Fruit fly (Drosophila melanogaster) whole organism, wandering third instar larva: Measurements from ENCODE around the gene CG31220.

Source experiments
- Abd-B ChIP-seq: fragments of >200 bp; optimal IDR thresholded peaks from 2 replicates; lab custom pipeline; 2017; ENCODE audit warnings: missing biosample characterization, missing genetic modification characterization
- CG32264 ChIP-seq: fragments of 200-800 bp; sonication (Bioruptor generic); optimal IDR thresholded peaks from 2 replicates; lab custom pipeline; 2016; ENCODE audit warnings: missing biosample characterization, missing genetic modification characterization
- CrebA ChIP-seq: fragments of 200-800 bp; sonication (Bioruptor generic); optimal IDR thresholded peaks from 2 replicates; lab custom pipeline; 2016; ENCODE audit warnings: missing biosample characterization, mild to moderate bottlenecking, missing genetic modification characterization, borderline replicate concordance
- Dfd ChIP-seq: fragments of >200 bp; optimal IDR thresholded peaks from 2 replicates; lab custom pipeline; 2017; ENCODE audit warnings: missing biosample characterization, missing genetic modification characterization
- Dif ChIP-seq: fragments of 200-275, 200-300 bp; sonication (Bioruptor generic); optimal IDR thresholded peaks from 2 replicates; lab custom pipeline; 2018; ENCODE audit warnings: missing biosample characterization, missing genetic modification characterization; ENCODE audit not compliant: partially characterized antibody
- GATAd ChIP-seq: sonication (Bioruptor generic); optimal IDR thresholded peaks from 2 replicates; lab custom pipeline; 2016; ENCODE audit warnings: missing biosample characterization, missing genetic modification characterization
- HLH106 ChIP-seq: fragments of 200-800 bp; optimal IDR thresholded peaks from 3 replicates; lab custom pipeline; 2019; ENCODE audit warnings: missing biosample characterization, mild to moderate bottlenecking, missing genetic modification characterization, moderate library complexity
- Hnf4 ChIP-seq: fragments of 200-800 bp; sonication (Bioruptor generic); optimal IDR thresholded peaks from 2 replicates; lab custom pipeline; 2016; ENCODE audit warnings: missing biosample characterization, mild to moderate bottlenecking, missing genetic modification characterization
- Hr83 ChIP-seq: fragments of 200-300 bp; sonication (Bioruptor generic); optimal IDR thresholded peaks from 2 replicates; lab custom pipeline; 2016; ENCODE audit warnings: missing biosample characterization, mild to moderate bottlenecking, missing genetic modification characterization, moderate library complexity; ENCODE audit not compliant: poor library complexity, severe bottlenecking
- Jra ChIP-seq: sonication (Bioruptor generic); optimal IDR thresholded peaks from 2 replicates; lab custom pipeline; 2016; ENCODE audit warnings: missing biosample characterization, missing genetic modification characterization
- Myc ChIP-seq: fragments of >200 bp; optimal IDR thresholded peaks from 2 replicates; lab custom pipeline; 2017
- N ChIP-seq: fragments of >200 bp; optimal IDR thresholded peaks from 2 replicates; lab custom pipeline; 2018; ENCODE audit warnings: missing biosample characterization, missing external identifiers, missing genetic modification characterization
- OdsH ChIP-seq: fragments of 200-800 bp; sonication (Bioruptor generic); optimal IDR thresholded peaks from 2 replicates; lab custom pipeline; 2016; ENCODE audit warnings: missing biosample characterization, mild to moderate bottlenecking, missing genetic modification characterization
- Rel ChIP-seq, 2 experiments: fragments of 200-800 bp; sonication (Bioruptor generic) in 1 of 2; optimal IDR thresholded peaks; 2 replicates in 1 of 2; 3 replicates in 1 of 2; lab custom pipeline; 2016 to 2019; ENCODE audit warnings: mild to moderate bottlenecking in 2 of 2, missing biosample characterization in 2 of 2, missing genetic modification characterization in 2 of 2, moderate library complexity in 1 of 2
- Sp1 ChIP-seq: fragments of 200-800 bp; sonication (Bioruptor generic); optimal IDR thresholded peaks from 3 replicates; lab custom pipeline; 2019; ENCODE audit warnings: missing biosample characterization, mild to moderate bottlenecking, missing genetic modification characterization, moderate library complexity
- Vsx2 ChIP-seq: fragments of 200-300, 225-300 bp; sonication (Bioruptor generic); optimal IDR thresholded peaks from 2 replicates; lab custom pipeline; 2018; ENCODE audit warnings: missing biosample characterization, missing genetic modification characterization; ENCODE audit not compliant: partially characterized antibody
- br ChIP-seq: fragments of 200-800 bp; sonication (Bioruptor generic); optimal IDR thresholded peaks from 2 replicates; lab custom pipeline; 2016; ENCODE audit warnings: missing biosample characterization, missing genetic modification characterization
- brk ChIP-seq: fragments of 200-800 bp; sonication (Bioruptor generic); optimal IDR thresholded peaks from 2 replicates; lab custom pipeline; 2016; ENCODE audit warnings: missing biosample characterization, mild to moderate bottlenecking, missing genetic modification characterization
- dl ChIP-seq, 2 experiments: fragments of 175-275, 200-275 bp in 1 of 2; fragments of 200-275 bp in 1 of 2; sonication (Bioruptor generic); optimal IDR thresholded peaks; lab custom pipeline; 2018; ENCODE audit warnings: mild to moderate bottlenecking in 2 of 2, missing biosample characterization in 2 of 2, missing genetic modification characterization in 2 of 2, moderate library complexity in 2 of 2; ENCODE audit not compliant: partially characterized antibody in 2 of 2, insufficient read depth in 1 of 2
- dsf ChIP-seq: sonication (Bioruptor generic); optimal IDR thresholded peaks from 2 replicates; lab custom pipeline; 2016; ENCODE audit warnings: missing biosample characterization, missing genetic modification characterization, borderline replicate concordance
- h ChIP-seq: fragments of 200-800 bp; sonication (Bioruptor generic); optimal IDR thresholded peaks from 3 replicates; lab custom pipeline; 2016; ENCODE audit warnings: missing biosample characterization, mild to moderate bottlenecking, missing genetic modification characterization
- pan ChIP-seq: fragments of >200 bp; optimal IDR thresholded peaks from 2 replicates; lab custom pipeline; 2017
- psq ChIP-seq: fragments of 200-800 bp; sonication (Bioruptor generic); optimal IDR thresholded peaks from 3 replicates; lab custom pipeline; 2017; ENCODE audit warnings: missing biosample characterization, mild to moderate bottlenecking, missing genetic modification characterization, moderate library complexity
- rgr ChIP-seq: fragments of 200-800 bp; sonication (Bioruptor generic); optimal IDR thresholded peaks from 3 replicates; lab custom pipeline; 2016; ENCODE audit warnings: missing biosample characterization, mild to moderate bottlenecking, missing genetic modification characterization
- sv ChIP-seq: fragments of 200-800 bp; sonication (Bioruptor generic); optimal IDR thresholded peaks from 3 replicates; lab custom pipeline; 2016; ENCODE audit warnings: missing biosample characterization, missing genetic modification characterization
- usp ChIP-seq: fragments of >200 bp; optimal IDR thresholded peaks from 2 replicates; lab custom pipeline; 2017; ENCODE audit warnings: missing biosample characterization, missing genetic modification characterization

The CG31220 gene

dm6 chr3R:19606954-19607353 lies 41.3 kb upstream of the CG31220 start, which contains the start of gene CG17751:
TSS of gene CG17751 (plus strand) at chr3R:19607254.
- TF ChIP-seq N = no peak

- TF ChIP-seq Sp1 (GFP tag; lab: Kevin White, UChicago) = no peak
- TF ChIP-seq Abd-B (GFP tag; lab: Kevin White, UChicago) = no peak
- no peak for TF ChIP-seq CrebA
- TF ChIP-seq HLH106 (tag; lab: Kevin White, UChicago) = no peak
- TF ChIP-seq brk (GFP tag; lab: Kevin White, UChicago) = no peak
- no peak for TF ChIP-seq Vsx2 (GFP tag; lab: Kevin White, UChicago)
- TF ChIP-seq N = no peak
- no peak for TF ChIP-seq Myc (lab: Kevin White, UChicago)
- no peak for TF ChIP-seq Hr83 (GFP tag; lab: Kevin White, UChicago)
- no peak for TF ChIP-seq Dfd (GFP tag; lab: Kevin White, UChicago)
- TF ChIP-seq pan = no peak
- TF ChIP-seq dl (GFP tag; optimal IDR thresholded peaks at IDR 0.05; lab: Kevin White, UChicago; ENCODE audit: insufficient read depth in 1 of 2, partially characterized antibody in 2 of 2) = no peak
- no peak for TF ChIP-seq Rel (GFP tag; optimal IDR thresholded peaks at IDR 0.05; lab: Kevin White, UChicago)
- no peak for TF ChIP-seq Rel (tag; optimal IDR thresholded peaks at IDR 0.05; lab: Kevin White, UChicago)
Observed at dm6 chr3R:19609925-19610324, 38.4 kb upstream of the CG31220 start, which contains the start of gene CG17752. TSS of gene CG17752 (plus strand) at chr3R:19610225.

dm6 chr3R:19612908-19613431 lies 35.3 kb upstream of the CG31220 start, which contains the start of gene CG16727:
TSS of gene CG16727 (plus strand) at chr3R:19613381.
- TF ChIP-seq rgr (GFP tag; lab: Kevin White, UChicago) (peak; percentile 17), GATAd (GFP tag; lab: Kevin White, UChicago) (no peak), h (GFP tag; lab: Kevin White, UChicago) (peak; percentile 6), Sp1 (GFP tag; lab: Kevin White, UChicago) (peak; percentile 24), Abd-B (GFP tag; lab: Kevin White, UChicago) (no peak), OdsH (peak; percentile 29)
- TF ChIP-seq, all 38 proteins: peak for 4

dm6 chr3R:19619908-19620307 lies 28.4 kb upstream of the CG31220 start:
- TF ChIP-seq Hr83 (GFP tag; lab: Kevin White, UChicago) (no peak), br (GFP tag; lab: Kevin White, UChicago) (no peak), Jra (GFP tag; lab: Kevin White, UChicago) (no peak), psq (GFP tag; lab: Kevin White, UChicago) (no peak), Hnf4 (GFP tag; lab: Kevin White, UChicago) (no peak), Dif (GFP tag; lab: Kevin White, UChicago) (no peak), dsf (GFP tag; lab: Kevin White, UChicago) (no peak)

dm6 chr3R:19620953-19621352 lies 27.3 kb upstream of the CG31220 start:
- TF ChIP-seq psq (GFP tag; lab: Kevin White, UChicago) (no peak), rgr (GFP tag; lab: Kevin White, UChicago) (no peak), HLH106 (tag; lab: Kevin White, UChicago) (no peak), CrebA (no peak), Jra (GFP tag; lab: Kevin White, UChicago) (no peak), sv (GFP tag; lab: Kevin White, UChicago) (no peak), h (GFP tag; lab: Kevin White, UChicago) (peak; percentile 25), CG32264 (GFP tag; lab: Kevin White, UChicago) (no peak), Abd-B (GFP tag; lab: Kevin White, UChicago) (no peak), Rel (GFP tag; optimal IDR thresholded peaks at IDR 0.05; lab: Kevin White, UChicago) (no peak), Rel (tag; optimal IDR thresholded peaks at IDR 0.05; lab: Kevin White, UChicago) (peak; percentile 4)

- no peak for TF ChIP-seq usp (GFP tag; lab: Kevin White, UChicago)
- TF ChIP-seq Rel (GFP tag; optimal IDR thresholded peaks at IDR 0.05; lab: Kevin White, UChicago) = no peak
- TF ChIP-seq Rel (tag; optimal IDR thresholded peaks at IDR 0.05; lab: Kevin White, UChicago) = peak; percentile 66
- no peak for TF ChIP-seq dsf (GFP tag; lab: Kevin White, UChicago)
- TF ChIP-seq h (GFP tag; lab: Kevin White, UChicago) = peak; percentile 40
- TF ChIP-seq pan = no peak
- TF ChIP-seq GATAd (GFP tag; lab: Kevin White, UChicago) = no peak
- TF ChIP-seq, all 38 proteins: peak for 2
Observed at dm6 chr3R:19622005-19622404, 26.3 kb upstream of the CG31220 start.
